Fruit fly (Drosophila melanogaster) whole organism, embryonic: ENCODE data around the gene CG6055.

Source experiments
- Ada2b ChIP-seq: fragments of 200-800 bp; sonication (Bioruptor generic); IDR thresholded peaks from 2 replicates; pipeline ENCODE4 v1.3.6; 2022; ENCODE audit warnings: missing biosample characterization, missing genetic modification characterization
- Atf6 ChIP-seq: fragments of 200-800 bp; sonication (Bioruptor generic); IDR thresholded peaks from 2 replicates; pipeline ENCODE4 v1.3.6; 2022; ENCODE audit warnings: missing biosample characterization, missing genetic modification characterization
- CG10431 ChIP-seq: fragments of 200-800 bp; sonication (Bioruptor generic); optimal IDR thresholded peaks from 3 replicates; lab custom pipeline; 2018; ENCODE audit warnings: missing biosample characterization, mild to moderate bottlenecking, missing genetic modification characterization
- CG10654 ChIP-seq: fragments of 200-800 bp; sonication (Bioruptor generic); optimal IDR thresholded peaks from 2 replicates; lab custom pipeline; 2016; ENCODE audit warnings: missing biosample characterization, missing genetic modification characterization
- CG11398 ChIP-seq: fragments of 200-800 bp; sonication (Bioruptor generic); optimal IDR thresholded peaks from 2 replicates; lab custom pipeline; 2016; ENCODE audit warnings: missing biosample characterization, missing genetic modification characterization
- CG11695 ChIP-seq: fragments of 200-800 bp; sonication (Bioruptor generic); IDR thresholded peaks from 3 replicates; pipeline ENCODE4 v1.3.6; 2022; ENCODE audit warnings: missing biosample characterization, missing genetic modification characterization
- CG12071 ChIP-seq: fragments of 200-800 bp; sonication (Bioruptor generic); optimal IDR thresholded peaks from 3 replicates; lab custom pipeline; 2018; ENCODE audit warnings: missing biosample characterization, mild to moderate bottlenecking, missing genetic modification characterization
- CG12219 ChIP-seq: fragments of 200-800 bp; sonication (Bioruptor generic); optimal IDR thresholded peaks from 3 replicates; lab custom pipeline; 2018; ENCODE audit warnings: missing biosample characterization, mild to moderate bottlenecking, missing genetic modification characterization
- CG14014 ChIP-seq: fragments of 200-800 bp; sonication (Bioruptor generic); IDR thresholded peaks from 2 replicates; pipeline ENCODE4 v1.3.6; 2022; ENCODE audit warnings: missing biosample characterization, missing genetic modification characterization
- CG14050 ChIP-seq: fragments of 200-800 bp; sonication (Bioruptor generic); IDR thresholded peaks from 3 replicates; pipeline ENCODE4 v1.3.6; 2022; ENCODE audit warnings: missing biosample characterization, missing genetic modification characterization
- CG16863 ChIP-seq: fragments of 200-800 bp; sonication (Bioruptor generic); optimal IDR thresholded peaks from 3 replicates; lab custom pipeline; 2016; ENCODE audit warnings: missing biosample characterization, missing genetic modification characterization
- CG17328 ChIP-seq: fragments of 200-800 bp; sonication (Bioruptor generic); IDR thresholded peaks from 2 replicates; pipeline ENCODE4 v1.3.6; 2022; ENCODE audit warnings: missing biosample characterization, missing genetic modification characterization
- CG17361 ChIP-seq: fragments of 200-800 bp; sonication (Bioruptor generic); IDR thresholded peaks from 3 replicates; pipeline ENCODE4 v1.3.6; 2022; ENCODE audit warnings: missing biosample characterization, missing genetic modification characterization
- CG17829 ChIP-seq: fragments of 200-800 bp; optimal IDR thresholded peaks from 2 replicates; lab custom pipeline; 2019; ENCODE audit warnings: missing biosample characterization, mild to moderate bottlenecking, missing genetic modification characterization, moderate library complexity
- CG18262 ChIP-seq: fragments of 200-800 bp; optimal IDR thresholded peaks from 3 replicates; lab custom pipeline; 2019; ENCODE audit warnings: missing biosample characterization, mild to moderate bottlenecking, missing genetic modification characterization, moderate library complexity
- CG6272 ChIP-seq: fragments of 200-800 bp; sonication (Bioruptor generic); IDR thresholded peaks from 2 replicates; pipeline ENCODE4 v1.3.6; 2022; ENCODE audit warnings: missing biosample characterization, missing genetic modification characterization
- CG6689 ChIP-seq: fragments of 200-800 bp; sonication (Bioruptor generic); IDR thresholded peaks from 2 replicates; pipeline ENCODE4 v1.3.6; 2022; ENCODE audit warnings: missing biosample characterization, missing genetic modification characterization
- CG6765 ChIP-seq: fragments of 200-800 bp; sonication (Bioruptor generic); optimal IDR thresholded peaks from 3 replicates; lab custom pipeline; 2017; ENCODE audit warnings: missing biosample characterization, mild to moderate bottlenecking, missing genetic modification characterization
- CG7556 ChIP-seq: fragments of 200-800 bp; sonication (Bioruptor generic); optimal IDR thresholded peaks from 2 replicates; lab custom pipeline; 2017; ENCODE audit warnings: missing biosample characterization, mild to moderate bottlenecking, missing genetic modification characterization
- CG8924 ChIP-seq: fragments of 200-800 bp; optimal IDR thresholded peaks from 3 replicates; lab custom pipeline; 2019; ENCODE audit warnings: missing biosample characterization, mild to moderate bottlenecking, missing genetic modification characterization, moderate library complexity
- Dip3 ChIP-seq: fragments of 200-800 bp; sonication (Bioruptor generic); optimal IDR thresholded peaks from 3 replicates; lab custom pipeline; 2016; ENCODE audit warnings: missing biosample characterization, missing genetic modification characterization
- ERR ChIP-seq: fragments of 200-800 bp; sonication (Bioruptor generic); optimal IDR thresholded peaks from 2 replicates; lab custom pipeline; 2016; ENCODE audit warnings: missing biosample characterization, missing genetic modification characterization
- Hr39 ChIP-seq: fragments of >200 bp; optimal IDR thresholded peaks from 2 replicates; lab custom pipeline; 2017
- Hsf ChIP-seq: fragments of 200-800 bp; sonication (Bioruptor generic); optimal IDR thresholded peaks from 3 replicates; lab custom pipeline; 2016; ENCODE audit warnings: missing biosample characterization, missing genetic modification characterization
- Med ChIP-seq: fragments of 200-800 bp; sonication (Bioruptor generic); peaks from one replicate; lab custom pipeline; 2016; ENCODE audit warnings: missing biosample characterization, missing genetic modification characterization, mild to moderate bottlenecking, inconsistent platforms, moderate library complexity
- Nf-YA ChIP-seq: fragments of 200-800 bp; sonication (Bioruptor generic); IDR thresholded peaks from 2 replicates; pipeline ENCODE4 v1.3.6; 2022; ENCODE audit warnings: missing biosample characterization, missing genetic modification characterization
- Oaz ChIP-seq: fragments of 200-800 bp; sonication (Bioruptor generic); IDR thresholded peaks from 2 replicates; pipeline ENCODE4 v1.3.6; 2022; ENCODE audit warnings: missing biosample characterization, missing genetic modification characterization
- Rfx ChIP-seq: fragments of 200-800 bp; sonication (Bioruptor generic); IDR thresholded peaks from 2 replicates; pipeline ENCODE4 v1.3.6; 2022; ENCODE audit warnings: missing biosample characterization, missing genetic modification characterization
- Sox100B ChIP-seq: fragments of 200-800 bp; sonication (Bioruptor generic); optimal IDR thresholded peaks from 3 replicates; lab custom pipeline; 2018; ENCODE audit warnings: missing biosample characterization, mild to moderate bottlenecking, missing genetic modification characterization
- Sox102F ChIP-seq: fragments of 200-800 bp; sonication (Bioruptor generic); optimal IDR thresholded peaks from 2 replicates; lab custom pipeline; 2018; ENCODE audit warnings: missing biosample characterization, mild to moderate bottlenecking, missing genetic modification characterization, moderate library complexity
- Trl ChIP-seq, 3 experiments: fragments of >200 bp in 2 of 3; fragments of 200-800 bp in 1 of 3; sonication (Bioruptor generic) in 1 of 3; optimal IDR thresholded peaks; 2 replicates in 1 of 3; 3 replicates in 2 of 3; lab custom pipeline; 2016 to 2017; ENCODE audit warnings: missing biosample characterization in 1 of 3, missing genetic modification characterization in 1 of 3
- Xrp1 ChIP-seq: fragments of 200-800 bp; sonication (Bioruptor generic); IDR thresholded peaks from 2 replicates; pipeline ENCODE4 v1.3.6; 2022; ENCODE audit warnings: missing biosample characterization, missing genetic modification characterization
- ab ChIP-seq: fragments of 200-800 bp; sonication (Bioruptor generic); optimal IDR thresholded peaks from 2 replicates; lab custom pipeline; 2016; ENCODE audit warnings: missing biosample characterization, missing genetic modification characterization
- abd-A ChIP-seq: fragments of 200-800 bp; sonication (Bioruptor generic); optimal IDR thresholded peaks from 3 replicates; lab custom pipeline; 2019; ENCODE audit warnings: missing biosample characterization, mild to moderate bottlenecking, missing genetic modification characterization, moderate library complexity
- al ChIP-seq: fragments of 200-800 bp; sonication (Bioruptor generic); IDR thresholded peaks from 2 replicates; pipeline ENCODE4 v1.3.6; 2022; ENCODE audit warnings: missing biosample characterization, missing genetic modification characterization
- chn ChIP-seq: fragments of 200-800 bp; sonication (Bioruptor generic); optimal IDR thresholded peaks from 2 replicates; lab custom pipeline; 2016; ENCODE audit warnings: missing biosample characterization, missing genetic modification characterization
- dpn ChIP-seq, 2 experiments: fragments of 200-800 bp; sonication (Bioruptor generic); optimal IDR thresholded peaks; 3 replicates each; lab custom pipeline; 2016; ENCODE audit warnings: missing biosample characterization in 2 of 2, missing genetic modification characterization in 2 of 2
- exex ChIP-seq: fragments of 200-800 bp; sonication (Bioruptor generic); optimal IDR thresholded peaks from 4 replicates; lab custom pipeline; 2018; ENCODE audit warnings: missing biosample characterization, mild to moderate bottlenecking, missing genetic modification characterization, moderate library complexity
- fd96Cb ChIP-seq: fragments of 200-800 bp; sonication (Bioruptor generic); optimal IDR thresholded peaks from 2 replicates; lab custom pipeline; 2018; ENCODE audit warnings: missing biosample characterization, mild to moderate bottlenecking, missing genetic modification characterization, moderate library complexity
- hkb ChIP-seq, 2 experiments: fragments of 200-800 bp in 1 of 2; fragments of >200 bp in 1 of 2; sonication (Bioruptor generic) in 1 of 2; IDR thresholded peaks in 1 of 2; optimal IDR thresholded peaks in 1 of 2; 2 replicates each; pipeline versions ENCODE4 v1.3.6 to Lab custom; 2017 to 2022; ENCODE audit warnings: missing biosample characterization in 1 of 2, missing genetic modification characterization in 1 of 2
- kah ChIP-seq: fragments of 200-800 bp; sonication (Bioruptor generic); optimal IDR thresholded peaks from 2 replicates; lab custom pipeline; 2018; ENCODE audit warnings: missing biosample characterization, mild to moderate bottlenecking, missing genetic modification characterization
- mirr ChIP-seq: fragments of 200-800 bp; sonication (Bioruptor generic); optimal IDR thresholded peaks from 3 replicates; lab custom pipeline; 2018; ENCODE audit warnings: missing biosample characterization, mild to moderate bottlenecking, missing genetic modification characterization
- nerfin-1 ChIP-seq: fragments of 200-800 bp; sonication (Bioruptor generic); optimal IDR thresholded peaks from 3 replicates; lab custom pipeline; 2019; ENCODE audit warnings: missing biosample characterization, mild to moderate bottlenecking, missing genetic modification characterization, moderate library complexity
- oc ChIP-seq: fragments of 200-800 bp; sonication (Bioruptor generic); optimal IDR thresholded peaks from 2 replicates; lab custom pipeline; 2018; ENCODE audit warnings: missing biosample characterization, mild to moderate bottlenecking, missing genetic modification characterization, moderate library complexity
- onecut ChIP-seq: fragments of 200-800 bp; sonication (Bioruptor generic); IDR thresholded peaks from 2 replicates; pipeline ENCODE4 v1.3.6; 2022; ENCODE audit warnings: missing biosample characterization, missing genetic modification characterization
- sqz ChIP-seq: fragments of 200-800 bp; sonication (Bioruptor generic); optimal IDR thresholded peaks from 3 replicates; lab custom pipeline; 2018; ENCODE audit warnings: missing biosample characterization, mild to moderate bottlenecking, missing genetic modification characterization
- trem ChIP-seq: fragments of 200-800 bp; optimal IDR thresholded peaks from 3 replicates; lab custom pipeline; 2019; ENCODE audit warnings: missing biosample characterization, mild to moderate bottlenecking, missing genetic modification characterization, moderate library complexity
- tx ChIP-seq: fragments of 200-800 bp; sonication (Bioruptor generic); optimal IDR thresholded peaks from 2 replicates; lab custom pipeline; 2016; ENCODE audit warnings: missing biosample characterization, missing genetic modification characterization
- unpg ChIP-seq: fragments of 200-800 bp; sonication (Bioruptor generic); optimal IDR thresholded peaks from 3 replicates; lab custom pipeline; 2018; ENCODE audit warnings: missing biosample characterization, mild to moderate bottlenecking, missing genetic modification characterization, moderate library complexity
- zen2 ChIP-seq: fragments of 200-800 bp; sonication (Bioruptor generic); IDR thresholded peaks from 3 replicates; pipeline ENCODE4 v1.3.6; 2022; ENCODE audit warnings: missing biosample characterization, missing genetic modification characterization; ENCODE audit not compliant: partially characterized antibody

Gene CG6055

dm6 chr2L:7491902-7492301, 25.6 kb downstream of the CG6055 start (continued):
- TF ChIP-seq CG12071 (no peak), Dip3 (GFP tag; lab: Kevin White, UChicago) (no peak), al (GFP tag; lab: Robert Waterston, UW) (peak; percentile 37; the same call in 1 of the 2 replicates), nerfin-1 (tag; lab: Kevin White, UChicago) (peak; percentile 7), CG10654 (GFP tag; lab: Kevin White, UChicago) (peak; percentile 15), exex (tag; lab: Kevin White, UChicago) (no peak), CG6765 (GFP tag; lab: Kevin White, UChicago) (peak; percentile 18), Hsf (GFP tag; lab: Kevin White, UChicago) (peak; percentile 11), CG16863 (GFP tag; lab: Kevin White, UChicago) (no peak), CG14050 (GFP tag; lab: Robert Waterston, UW) (peak; percentile 30; the same call in 2 of the 3 replicates), CG8924 (peak; percentile 53), ERR (no peak), onecut (GFP tag; lab: Robert Waterston, UW) (peak; percentile 11; the same call in 1 of the 2 replicates), hkb (optimal IDR thresholded peaks at IDR 0.05; lab: Kevin White, UChicago) (no peak), hkb (GFP tag; IDR thresholded peaks at IDR 0.05; lab: Robert Waterston, UW) (peak; percentile 70), CG7556 (peak; percentile 26), sqz (GFP tag; lab: Kevin White, UChicago) (peak; percentile 15), CG11695 (peak; percentile 63; the same call in 2 of the 3 replicates), CG11398 (GFP tag; lab: Kevin White, UChicago) (no peak), CG17829 (tag; lab: Kevin White, UChicago) (peak; percentile 53), ab (GFP tag; lab: Kevin White, UChicago) (no peak), CG14014 (peak; percentile 52; the same call in 1 of the 2 replicates), Med (GFP tag; lab: Kevin White, UChicago) (peak; percentile 81), tx (GFP tag; lab: Kevin White, UChicago) (no peak), Sox102F (GFP tag; lab: Kevin White, UChicago) (peak; percentile 64), Ada2b (GFP tag; lab: Robert Waterston, UW) (peak; percentile 67), Nf-YA (GFP tag; lab: Robert Waterston, UW) (0 out of 2 replicates have a peak, but pooled peaks have one; percentile 37), zen2 (GFP tag; lab: Robert Waterston, UW) (no peak), unpg (GFP tag; lab: Kevin White, UChicago) (peak; percentile 55), kah (GFP tag; lab: Kevin White, UChicago) (peak; percentile 10), CG18262 (tag; lab: Kevin White, UChicago) (peak; percentile 53), Rfx (GFP tag; lab: Robert Waterston, UW) (peak; percentile 49; the same call in 1 of the 2 replicates), dpn (GFP tag; optimal IDR thresholded peaks at IDR 0.05; lab: Kevin White, UChicago) (peak in 1 of 2 experiments; percentile 6), CG6689 (GFP tag; lab: Robert Waterston, UW) (peak; percentile 66), Trl (optimal IDR thresholded peaks at IDR 0.05; lab: Kevin White, UChicago) (no peak), Trl (GFP tag; optimal IDR thresholded peaks at IDR 0.05; lab: Kevin White, UChicago) (no peak), CG10431 (no peak), Sox100B (peak; percentile 41), abd-A (tag; lab: Kevin White, UChicago) (no peak), mirr (GFP tag; lab: Kevin White, UChicago) (no peak), Xrp1 (GFP tag; lab: Robert Waterston, UW) (peak; percentile 71; the same call in 1 of the 2 replicates), Oaz (GFP tag; lab: Robert Waterston, UW) (peak; percentile 35; the same call in 1 of the 2 replicates), fd96Cb (peak; percentile 64), Atf6 (peak; percentile 71), CG12219 (GFP tag; lab: Kevin White, UChicago) (peak; percentile 42), Hr39 (lab: Kevin White, UChicago) (no peak), CG6272 (GFP tag; lab: Robert Waterston, UW) (peak; percentile 24; the same call in 1 of the 2 replicates), chn (GFP tag; lab: Kevin White, UChicago) (no peak), oc (tag; lab: Kevin White, UChicago) (peak; percentile 41), CG17328 (GFP tag; lab: Robert Waterston, UW) (peak; percentile 56), CG17361 (GFP tag; lab: Robert Waterston, UW) (peak; percentile 45; the same call in 2 of the 3 replicates), trem (tag; lab: Kevin White, UChicago) (peak; percentile 27)
